Worm (Caenorhabditis elegans) whole organism, late embryonic: ENCODE results near the gene fbxa-116.

Experiments
- F13H6.1 ChIP-seq: sonication (generic microtip); optimal IDR thresholded peaks from 2 replicates; lab custom pipeline; 2016; ENCODE audit warnings: missing genetic modification characterization, missing compliant biosample characterization
- K09A11.1 ChIP-seq: sonication (generic microtip); optimal IDR thresholded peaks from 2 replicates; lab custom pipeline; 2017; ENCODE audit warnings: antibody characterized with exemption, mild to moderate bottlenecking, missing genetic modification characterization, missing compliant biosample characterization; ENCODE audit not compliant: insufficient read depth
- ama-1 ChIP-seq: fragments of 150-350 bp; optimal IDR thresholded peaks from 2 replicates; lab custom pipeline; 2014
- ceh-18 ChIP-seq: sonication (generic microtip); optimal IDR thresholded peaks from 2 replicates; lab custom pipeline; 2016; ENCODE audit warnings: missing genetic modification characterization, missing compliant biosample characterization
- ceh-34 ChIP-seq: sonication (generic microtip); optimal IDR thresholded peaks from 2 replicates; lab custom pipeline; 2016; ENCODE audit warnings: mild to moderate bottlenecking, missing genetic modification characterization, missing compliant biosample characterization
- eyg-1 ChIP-seq: sonication (generic microtip); optimal IDR thresholded peaks from 2 replicates; lab custom pipeline; 2016; ENCODE audit warnings: missing genotype, missing genetic modification characterization, missing compliant biosample characterization
- nfya-1 ChIP-seq: sonication (generic microtip); optimal IDR thresholded peaks from 2 replicates; lab custom pipeline; 2017; ENCODE audit warnings: missing genetic modification characterization, mild to moderate bottlenecking, missing compliant biosample characterization, antibody characterized with exemption, moderate library complexity
- nhr-11 ChIP-seq: fragments of 150-350 bp; optimal IDR thresholded peaks from 2 replicates; lab custom pipeline; 2014; ENCODE audit warnings: missing biosample characterization, missing genetic modification characterization
- tbx-2 ChIP-seq: sonication (generic microtip); optimal IDR thresholded peaks from 2 replicates; lab custom pipeline; 2016; ENCODE audit warnings: missing genetic modification characterization, missing compliant biosample characterization

DNA sequence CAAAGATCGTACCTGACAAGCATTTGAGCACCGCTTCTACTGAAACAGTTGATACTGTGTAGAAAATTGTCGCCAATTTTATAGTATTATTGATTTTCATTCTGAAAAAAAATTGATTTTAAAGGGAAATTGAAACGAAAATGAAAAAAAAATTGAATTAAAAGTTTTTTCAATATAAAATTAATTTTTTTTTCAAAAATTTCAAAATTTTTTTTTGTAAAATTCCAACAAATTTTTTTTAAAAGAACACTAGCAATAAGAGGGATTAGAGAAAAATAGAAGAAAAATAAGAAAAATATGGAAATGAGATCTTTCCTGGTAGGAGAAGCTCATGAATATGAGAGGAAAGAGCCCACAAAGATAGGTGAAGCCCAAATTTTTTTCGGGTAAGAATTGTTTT lies 26.5 kb upstream of the fbxa-116 start, which contains the start of gene Y113G7B.11:
- TF ChIP-seq nfya-1: no peak
- TF ChIP-seq F13H6.1 (tag; lab: Kevin White, UChicago): no peak
- TF ChIP-seq ceh-34 (tag; lab: Kevin White, UChicago): no peak
- no peak for TF ChIP-seq K09A11.1 (tag; lab: Kevin White, UChicago)
- no peak for TF ChIP-seq ceh-18 (tag; lab: Kevin White, UChicago)
- TF ChIP-seq eyg-1 (tag; lab: Kevin White, UChicago): no peak
- no peak for TF ChIP-seq nhr-11
- no peak for TF ChIP-seq ama-1
- no peak for TF ChIP-seq tbx-2 (tag; lab: Kevin White, UChicago)
